Fruit fly (Drosophila melanogaster): ENCODE data around the gene CG15824.

CG15824 gene

dm6 chr2L:856690-857488 lies 28.1 kb downstream of the CG15824 start (continued):
- TF ChIP-seq fd102C (GFP tag; optimal IDR thresholded peaks at IDR 0.05) (no peak), Atf3 (GFP tag; optimal IDR thresholded peaks at IDR 0.05) (peak; percentile 25), B-H2 (GFP tag; optimal IDR thresholded peaks at IDR 0.05) (no peak), CG7786 (GFP tag; optimal IDR thresholded peaks at IDR 0.05) (peak; percentile 67), CG17612 (GFP tag; IDR thresholded peaks at IDR 0.05) (0 out of 2 replicates have a peak, but pooled peaks have one; percentile 11), btn (GFP tag; optimal IDR thresholded peaks at IDR 0.05) (peak; percentile 53), amos (GFP tag; IDR thresholded peaks at IDR 0.05; ENCODE audit: partially characterized antibody) (no peak), CG15601 (tag; optimal IDR thresholded peaks at IDR 0.05) (peak; percentile 79), sens (GFP tag) (peak; percentile 89), Sin3A (optimal IDR thresholded peaks at IDR 0.05) (no peak), Dek (tag; optimal IDR thresholded peaks at IDR 0.05) (peak; percentile 66), CG7839 (tag; optimal IDR thresholded peaks at IDR 0.05) (peak; percentile 87), BEAF-32 (GFP tag; optimal IDR thresholded peaks at IDR 0.05) (no peak), usp (GFP tag; optimal IDR thresholded peaks at IDR 0.05) (no peak), row (GFP tag; IDR thresholded peaks at IDR 0.05) (peak; percentile 84), Fer1 (GFP tag; optimal IDR thresholded peaks at IDR 0.05) (peak; percentile 6), bigmax (GFP tag; optimal IDR thresholded peaks at IDR 0.05) (no peak), insv (GFP tag; optimal IDR thresholded peaks at IDR 0.05) (no peak), nmo (GFP tag; optimal IDR thresholded peaks at IDR 0.05) (peak; percentile 83), cato (GFP tag; optimal IDR thresholded peaks at IDR 0.05; ENCODE audit: borderline replicate concordance) (peak; percentile 46), H2.0 (GFP tag; IDR thresholded peaks at IDR 0.05) (peak; percentile 74), dati (GFP tag; IDR thresholded peaks at IDR 0.05) (peak; percentile 54; the same call in 1 of the 2 replicates), CG3838 (GFP tag; optimal IDR thresholded peaks at IDR 0.05) (no peak), exex (tag; optimal IDR thresholded peaks at IDR 0.05) (peak; percentile 46), CG17328 (GFP tag; IDR thresholded peaks at IDR 0.05) (peak; percentile 88), Oli (tag; optimal IDR thresholded peaks at IDR 0.05) (peak; percentile 79), CG1647 (GFP tag; optimal IDR thresholded peaks at IDR 0.05) (peak; percentile 45), HLHmδ (GFP tag; optimal IDR thresholded peaks at IDR 0.05) (no peak), MESR4 (GFP tag; optimal IDR thresholded peaks at IDR 0.05) (no peak), CG5953 (GFP tag; IDR thresholded peaks at IDR 0.05) (peak; percentile 73), Atf6 (GFP tag; IDR thresholded peaks at IDR 0.05) (peak; percentile 35; the same call in 1 of the 2 replicates), D19B (GFP tag; optimal IDR thresholded peaks at IDR 0.05) (no peak), CG32532 (GFP tag; IDR thresholded peaks at IDR 0.05) (peak; percentile 65), en (GFP tag; optimal IDR thresholded peaks at IDR 0.05) (no peak), CG1529 (GFP tag; optimal IDR thresholded peaks at IDR 0.05) (peak; percentile 83), ewg (GFP tag; optimal IDR thresholded peaks at IDR 0.05) (peak; percentile 77), Hsf (GFP tag; optimal IDR thresholded peaks at IDR 0.05) (peak; percentile 75), nom (GFP tag; optimal IDR thresholded peaks at IDR 0.05) (no peak), B-H1 (GFP tag; IDR thresholded peaks at IDR 0.05) (peak; percentile 73), CG2678 (tag; optimal IDR thresholded peaks at IDR 0.05) (peak; percentile 84), Doc3 (GFP tag; IDR thresholded peaks at IDR 0.05; ENCODE audit: partially characterized antibody) (no peak), lbe (GFP tag; optimal IDR thresholded peaks at IDR 0.05) (no peak), Camta (GFP tag; optimal IDR thresholded peaks at IDR 0.05) (no peak), Lpt (GFP tag; optimal IDR thresholded peaks at IDR 0.05) (no peak), CG10979 (tag; optimal IDR thresholded peaks at IDR 0.05) (peak; percentile 84), trem (tag; optimal IDR thresholded peaks at IDR 0.05) (peak; percentile 63), CG7357 (GFP tag; IDR thresholded peaks at IDR 0.05) (peak; percentile 42; the same call in 1 of the 3 replicates), her (GFP tag; optimal IDR thresholded peaks at IDR 0.05) (peak; percentile 53), CG6254 (GFP tag; optimal IDR thresholded peaks at IDR 0.05) (peak; percentile 79)
